Worm (Caenorhabditis elegans): ENCODE data around the gene ipla-1.

ipla-1 gene

ce11 chrII:4599838-4600237 is 1.3 kb downstream of the ipla-1 start:
- no peak for TF ChIP-seq tbx-8 (GFP tag; optimal IDR thresholded peaks at IDR 0.05)
- no peak for TF ChIP-seq mls-2 (tag; optimal IDR thresholded peaks at IDR 0.05)
- TF ChIP-seq lin-13 (tag; optimal IDR thresholded peaks at IDR 0.05), result no peak
- no peak for TF ChIP-seq elt-1 (tag; optimal IDR thresholded peaks at IDR 0.05; ENCODE audit: borderline replicate concordance, insufficient read depth)
- TF ChIP-seq ces-1 (GFP tag; optimal IDR thresholded peaks at IDR 0.05), result no peak
- no peak for TF ChIP-seq bed-3 (GFP tag; optimal IDR thresholded peaks at IDR 0.05)
- no peak for TF ChIP-seq nhr-28 (tag; optimal IDR thresholded peaks at IDR 0.05)
- no peak for TF ChIP-seq sem-2 (GFP tag; optimal IDR thresholded peaks at IDR 0.05)
- TF ChIP-seq unc-62 (GFP tag; optimal IDR thresholded peaks at IDR 0.05), result no peak
- TF ChIP-seq nhr-76 (tag; optimal IDR thresholded peaks at IDR 0.05), result no peak
- no peak for TF ChIP-seq blmp-1 (tag; optimal IDR thresholded peaks at IDR 0.05)
- no peak for TF ChIP-seq ceh-83 (GFP tag; optimal IDR thresholded peaks at IDR 0.05)
- TF ChIP-seq snpc-4 (tag; optimal IDR thresholded peaks at IDR 0.05), result no peak
- TF ChIP-seq nhr-237 (tag; optimal IDR thresholded peaks at IDR 0.05), result no peak
- no peak for TF ChIP-seq unc-39 (tag; optimal IDR thresholded peaks at IDR 0.05)
- TF ChIP-seq hlh-1 (tag; optimal IDR thresholded peaks at IDR 0.05), result no peak
- no peak for TF ChIP-seq ham-2 (GFP tag; optimal IDR thresholded peaks at IDR 0.05)
- TF ChIP-seq lsy-2 (tag; optimal IDR thresholded peaks at IDR 0.05), result no peak
- TF ChIP-seq sptf-1 (tag; optimal IDR thresholded peaks at IDR 0.05), result no peak

DNA sequence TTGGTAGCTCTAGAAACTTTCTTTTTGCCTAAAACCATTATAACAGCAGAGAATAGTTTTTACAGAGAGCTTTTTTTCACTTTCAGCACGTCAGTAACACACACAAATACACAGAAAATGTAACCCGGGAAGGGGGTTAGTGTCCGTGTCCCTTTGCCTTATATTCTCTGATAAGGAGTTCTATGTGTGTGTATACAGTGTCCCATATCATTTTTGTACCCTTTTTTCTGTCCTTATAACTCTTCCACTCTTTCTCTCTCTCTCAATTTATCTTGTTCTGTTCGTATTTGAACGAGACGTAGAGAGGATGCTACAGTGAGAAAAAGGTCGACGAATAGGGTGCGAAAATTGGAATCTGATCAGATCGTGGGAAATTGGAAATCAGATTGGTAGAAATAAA is 2.3 kb downstream of the ipla-1 start:
- no peak for TF ChIP-seq mep-1 (tag; optimal IDR thresholded peaks at IDR 0.05)
- TF ChIP-seq nhr-237 (tag; optimal IDR thresholded peaks at IDR 0.05), result no peak
- no peak for TF ChIP-seq sptf-1 (tag; optimal IDR thresholded peaks at IDR 0.05)
- no peak for TF ChIP-seq ceh-43 (GFP tag; optimal IDR thresholded peaks at IDR 0.05)
- no peak for TF ChIP-seq elt-3 (tag; optimal IDR thresholded peaks at IDR 0.05)

ce11 chrII:4597441-4597840 is 3.7 kb downstream of the ipla-1 start:
- no peak for TF ChIP-seq lsy-2 (tag; optimal IDR thresholded peaks at IDR 0.05)
- TF ChIP-seq unc-39 (tag; optimal IDR thresholded peaks at IDR 0.05), result no peak
- TF ChIP-seq drap-1 (GFP tag; optimal IDR thresholded peaks at IDR 0.05), result no peak
- no peak for TF ChIP-seq snpc-4 (tag; optimal IDR thresholded peaks at IDR 0.05)
- no peak for TF ChIP-seq unc-120 (tag; optimal IDR thresholded peaks at IDR 0.05; ENCODE audit: poor library complexity, severe bottlenecking)
- no peak for TF ChIP-seq nhr-28 (tag; optimal IDR thresholded peaks at IDR 0.05)
- TF ChIP-seq ces-1 (GFP tag; optimal IDR thresholded peaks at IDR 0.05), result no peak
- no peak for TF ChIP-seq cnd-1 (tag; optimal IDR thresholded peaks at IDR 0.05)
- no peak for TF ChIP-seq bed-3 (GFP tag; optimal IDR thresholded peaks at IDR 0.05)
- no peak for TF ChIP-seq pha-4 (tag; optimal IDR thresholded peaks at IDR 0.05)

- TF ChIP-seq ham-2 (GFP tag; optimal IDR thresholded peaks at IDR 0.05) (no peak), drap-1 (GFP tag; optimal IDR thresholded peaks at IDR 0.05) (no peak), M03D4.4 (tag; optimal IDR thresholded peaks at IDR 0.05) (no peak), snpc-4 (tag; optimal IDR thresholded peaks at IDR 0.05) (no peak), nhr-28 (tag; optimal IDR thresholded peaks at IDR 0.05) (no peak), tbx-8 (GFP tag; optimal IDR thresholded peaks at IDR 0.05) (no peak), sptf-1 (tag; optimal IDR thresholded peaks at IDR 0.05) (no peak), ceh-39 (tag; optimal IDR thresholded peaks at IDR 0.05) (no peak), sem-2 (GFP tag; optimal IDR thresholded peaks at IDR 0.05) (no peak), hlh-1 (tag; optimal IDR thresholded peaks at IDR 0.05) (no peak), mab-5 (tag; optimal IDR thresholded peaks at IDR 0.05) (no peak), flh-1 (GFP tag; optimal IDR thresholded peaks at IDR 0.05) (no peak)
Observed at ce11 chrII:4590660-4591059, 10.5 kb downstream of the ipla-1 start.

ce11 chrII:4590086-4590485 is 11.1 kb downstream of the ipla-1 start:
- TF ChIP-seq ceh-43 (GFP tag; optimal IDR thresholded peaks at IDR 0.05), result no peak
- no peak for TF ChIP-seq lsy-2 (tag; optimal IDR thresholded peaks at IDR 0.05)
- TF ChIP-seq ztf-11 (tag; optimal IDR thresholded peaks at IDR 0.05), result no peak
- TF ChIP-seq mab-5 (tag; optimal IDR thresholded peaks at IDR 0.05), result no peak
- TF ChIP-seq ceh-39 (tag; optimal IDR thresholded peaks at IDR 0.05), result no peak
- TF ChIP-seq zip-8 (tag; optimal IDR thresholded peaks at IDR 0.05), result no peak
- no peak for TF ChIP-seq sem-2 (GFP tag; optimal IDR thresholded peaks at IDR 0.05)
- no peak for TF ChIP-seq blmp-1 (tag; optimal IDR thresholded peaks at IDR 0.05)
- TF ChIP-seq mep-1 (tag; optimal IDR thresholded peaks at IDR 0.05), result no peak
- TF ChIP-seq ham-2 (GFP tag; optimal IDR thresholded peaks at IDR 0.05), result no peak
- no peak for TF ChIP-seq mls-2 (tag; optimal IDR thresholded peaks at IDR 0.05)
- no peak for TF ChIP-seq cnd-1 (tag; optimal IDR thresholded peaks at IDR 0.05)
- no peak for TF ChIP-seq tbx-8 (GFP tag; optimal IDR thresholded peaks at IDR 0.05)
- TF ChIP-seq bed-3 (GFP tag; optimal IDR thresholded peaks at IDR 0.05), result no peak
- no peak for TF ChIP-seq elt-3 (tag; optimal IDR thresholded peaks at IDR 0.05)
- TF ChIP-seq unc-120 (tag; optimal IDR thresholded peaks at IDR 0.05; ENCODE audit: poor library complexity, severe bottlenecking), result no peak
- TF ChIP-seq snpc-4 (tag; optimal IDR thresholded peaks at IDR 0.05), result no peak
